Fruit fly (Drosophila melanogaster) whole organism, wandering third instar larva: Measurements from ENCODE around the gene Pgant2.

Experiments used
- CrebA ChIP-seq: fragments of 200-800 bp; sonication (Bioruptor generic); optimal IDR thresholded peaks from 2 replicates; lab custom pipeline; 2016; ENCODE audit warnings: missing biosample characterization, mild to moderate bottlenecking, missing genetic modification characterization, borderline replicate concordance
- GATAd ChIP-seq: sonication (Bioruptor generic); optimal IDR thresholded peaks from 2 replicates; lab custom pipeline; 2016; ENCODE audit warnings: missing biosample characterization, missing genetic modification characterization
- Hnf4 ChIP-seq: fragments of 200-800 bp; sonication (Bioruptor generic); optimal IDR thresholded peaks from 2 replicates; lab custom pipeline; 2016; ENCODE audit warnings: missing biosample characterization, mild to moderate bottlenecking, missing genetic modification characterization
- Hr78 ChIP-seq: fragments of >200 bp; optimal IDR thresholded peaks from 2 replicates; lab custom pipeline; 2017; ENCODE audit warnings: missing biosample characterization, missing genetic modification characterization
- Jra ChIP-seq: sonication (Bioruptor generic); optimal IDR thresholded peaks from 2 replicates; lab custom pipeline; 2016; ENCODE audit warnings: missing biosample characterization, missing genetic modification characterization
- Myc ChIP-seq: fragments of >200 bp; optimal IDR thresholded peaks from 2 replicates; lab custom pipeline; 2017
- OdsH ChIP-seq: fragments of 200-800 bp; sonication (Bioruptor generic); optimal IDR thresholded peaks from 2 replicates; lab custom pipeline; 2016; ENCODE audit warnings: missing biosample characterization, mild to moderate bottlenecking, missing genetic modification characterization
- Vsx2 ChIP-seq: fragments of 200-300, 225-300 bp; sonication (Bioruptor generic); optimal IDR thresholded peaks from 2 replicates; lab custom pipeline; 2018; ENCODE audit warnings: missing biosample characterization, missing genetic modification characterization; ENCODE audit not compliant: partially characterized antibody
- dmrt93B ChIP-seq: fragments of 200-800 bp; sonication (Bioruptor generic); optimal IDR thresholded peaks from 2 replicates; lab custom pipeline; 2018; ENCODE audit warnings: missing biosample characterization, mild to moderate bottlenecking, missing genetic modification characterization
- fru ChIP-seq: fragments of 200-800 bp; sonication (Bioruptor generic); optimal IDR thresholded peaks from 3 replicates; lab custom pipeline; 2016; ENCODE audit warnings: missing biosample characterization, mild to moderate bottlenecking, missing genetic modification characterization
- rgr ChIP-seq: fragments of 200-800 bp; sonication (Bioruptor generic); optimal IDR thresholded peaks from 3 replicates; lab custom pipeline; 2016; ENCODE audit warnings: missing biosample characterization, mild to moderate bottlenecking, missing genetic modification characterization

DNA sequence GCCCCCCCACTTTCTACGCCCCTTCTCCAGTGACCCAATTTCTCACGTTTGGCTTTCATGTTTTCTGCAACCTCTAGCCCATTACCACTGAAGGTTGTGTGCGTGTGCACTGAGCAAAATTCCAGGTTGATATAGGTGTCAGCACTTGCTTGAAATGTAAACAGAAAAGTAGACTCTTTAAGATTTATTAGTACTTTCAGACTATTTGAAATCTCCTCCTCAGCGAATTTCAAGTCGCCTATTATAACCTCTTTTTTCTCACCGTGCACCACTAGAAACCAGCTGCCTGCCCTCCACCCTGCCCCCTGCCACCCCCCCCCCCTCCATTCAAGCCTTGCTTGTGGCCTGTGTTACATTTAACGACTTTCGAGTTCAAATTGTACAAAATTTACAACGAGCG is 8.6 kb upstream of the Pgant2 start:
- TF ChIP-seq GATAd (no peak), OdsH (GFP tag; lab: Kevin White, UChicago) (no peak), fru (GFP tag; lab: Kevin White, UChicago) (no peak), Hr78 (GFP tag; lab: Kevin White, UChicago) (no peak), CrebA (GFP tag; lab: Kevin White, UChicago) (no peak), Jra (GFP tag; lab: Kevin White, UChicago) (no peak), dmrt93B (GFP tag; lab: Kevin White, UChicago) (no peak), Hnf4 (GFP tag; lab: Kevin White, UChicago) (no peak), Vsx2 (GFP tag; lab: Kevin White, UChicago) (no peak), Myc (lab: Kevin White, UChicago) (no peak), rgr (no peak)
